Fruit fly (Drosophila melanogaster) S2 (cell line): ENCODE data around the gene CG42238.

Experiments used
- CG8478 ChIP-seq: fragments of >200 bp; optimal IDR thresholded peaks from 2 replicates; lab custom pipeline; 2018
- CTCF ChIP-seq, 2 experiments: fragments of >200 bp; optimal IDR thresholded peaks; 2 replicates each; lab custom pipeline; 2018

- no peak for TF ChIP-seq CG8478 (lab: Kevin White, UChicago)
- TF ChIP-seq CTCF (optimal IDR thresholded peaks at IDR 0.05; lab: Kevin White, UChicago) = no peak
Observed at dm6 chr2L:20998788-20999187, 53.2 kb downstream of the CG42238 start.
